Worm (Caenorhabditis elegans) whole organism, dauer: ENCODE measurements around the gene srd-51.

Experiments
- unc-62 ChIP-seq: sonication (generic microtip); optimal IDR thresholded peaks from 2 replicates; lab custom pipeline; 2017; ENCODE audit warnings: missing biosample characterization, missing genetic modification reagents, missing genetic modification characterization

The srd-51 gene

ce11 chrX:13463793-13464192 is 20.9 kb downstream of the srd-51 start, which contains the start of gene F02D10.2:
Gene F02D10.2, minus strand, starts transcription at chrX:13463893.
- TF ChIP-seq unc-62 (GFP tag; lab: Kevin White, UChicago): no peak

ce11 chrX:13462519-13462918 is 22.2 kb downstream of the srd-51 start, which contains the start of gene F02D10.3:
Gene F02D10.3, minus strand, starts transcription at chrX:13462619.
- TF ChIP-seq unc-62 (GFP tag; lab: Kevin White, UChicago): no peak

- no peak for TF ChIP-seq unc-62 (GFP tag; lab: Kevin White, UChicago)
These were observed 28.3 kb downstream of the srd-51 start, which contains the start of gene flr-1 for ce11 chrX:13456442-13456841. Gene flr-1, minus strand, starts transcription at chrX:13456542.

ce11 chrX:13451578-13451977 is 33.1 kb downstream of the srd-51 start, which contains the start of gene F02D10.6:
Gene F02D10.6, minus strand, starts transcription at chrX:13451678.
- TF ChIP-seq unc-62 (GFP tag; lab: Kevin White, UChicago): no peak

ce11 chrX:13446418-13446817 is 38.3 kb downstream of the srd-51 start, which contains the start of gene set-8:
Gene set-8, plus strand, starts transcription at chrX:13446718.
- no peak for TF ChIP-seq unc-62 (GFP tag; lab: Kevin White, UChicago)

ce11 chrX:13444267-13444666 is 40.4 kb downstream of the srd-51 start:
- no peak for TF ChIP-seq unc-62 (GFP tag; lab: Kevin White, UChicago)

ce11 chrX:13443283-13443682 is 41.4 kb downstream of the srd-51 start:
- TF ChIP-seq unc-62 (GFP tag; lab: Kevin White, UChicago): no peak

ce11 chrX:13442446-13442845 is 42.3 kb downstream of the srd-51 start:
- no peak for TF ChIP-seq unc-62 (GFP tag; lab: Kevin White, UChicago)

ce11 chrX:13435790-13436472 is 48.8 kb downstream of the srd-51 start, which contains the start of gene jmjd-3.3:
Gene jmjd-3.3, plus strand, starts transcription at chrX:13436422.
- no peak for TF ChIP-seq unc-62 (GFP tag; lab: Kevin White, UChicago)

ce11 chrX:13435116-13435515 is 49.6 kb downstream of the srd-51 start:
- TF ChIP-seq unc-62 (GFP tag; lab: Kevin White, UChicago): no peak
